Worm (Caenorhabditis elegans) whole organism, late embryonic: ENCODE results near the gene C55C3.8.

Source experiments
- ama-1 ChIP-seq: fragments of 150-350 bp; optimal IDR thresholded peaks from 2 replicates; lab custom pipeline; 2014
- fkh-6 ChIP-seq: sonication (generic microtip); optimal IDR thresholded peaks from 2 replicates; lab custom pipeline; 2016; ENCODE audit warnings: missing genetic modification characterization, missing compliant biosample characterization
- nhr-11 ChIP-seq: fragments of 150-350 bp; optimal IDR thresholded peaks from 2 replicates; lab custom pipeline; 2014; ENCODE audit warnings: missing biosample characterization, missing genetic modification characterization
- unc-55 ChIP-seq: sonication (generic microtip); optimal IDR thresholded peaks from 2 replicates; lab custom pipeline; 2017; ENCODE audit warnings: missing biosample characterization, missing genetic modification reagents, missing genetic modification characterization

DNA sequence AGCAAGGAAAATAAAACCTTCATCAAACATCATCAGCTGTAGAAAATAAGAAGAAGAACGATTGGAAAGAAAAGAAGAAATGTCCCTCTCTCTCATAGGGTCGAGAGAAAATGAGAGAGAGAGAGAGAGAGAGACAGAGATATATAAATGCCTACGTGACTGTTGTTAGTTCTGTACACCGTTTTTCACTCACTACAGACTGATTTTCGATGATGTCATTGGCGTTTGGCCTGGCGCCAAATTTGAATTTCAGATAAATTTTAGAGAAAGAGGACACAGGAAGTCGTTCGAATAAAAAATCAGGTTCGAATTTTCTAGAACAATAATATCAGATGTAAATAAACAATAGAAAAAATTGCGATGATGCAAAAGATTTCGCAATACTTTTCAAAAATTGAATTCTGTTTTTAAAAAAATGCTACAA, 34.9 kb upstream of the C55C3.8 start:
- no peak for TF ChIP-seq ama-1 (lab: Kevin White, UChicago)
- no peak for TF ChIP-seq nhr-11 (tag; lab: Kevin White, UChicago)
- TF ChIP-seq fkh-6 (tag; lab: Kevin White, UChicago): no peak
- TF ChIP-seq unc-55 (GFP tag; lab: Kevin White, UChicago): peak; percentile 33
